Worm (Caenorhabditis elegans) whole organism, late embryonic: ENCODE data around the gene ivd-1.

ENCODE experiments used
- ama-1 ChIP-seq: fragments of 150-350 bp; optimal IDR thresholded peaks from 2 replicates; lab custom pipeline; 2014
- ceh-24 ChIP-seq: sonication (generic microtip); optimal IDR thresholded peaks from 2 replicates; lab custom pipeline; 2016; ENCODE audit warnings: mild to moderate bottlenecking, missing genetic modification characterization, missing compliant biosample characterization
- ceh-6 ChIP-seq: fragments of 200-800 bp; sonication (Bioruptor generic); optimal IDR thresholded peaks from 2 replicates; lab custom pipeline; 2018; ENCODE audit warnings: mild to moderate bottlenecking, missing genetic modification characterization, missing compliant biosample characterization
- dmd-4 ChIP-seq: sonication (generic microtip); optimal IDR thresholded peaks from 2 replicates; lab custom pipeline; 2016; ENCODE audit warnings: borderline replicate concordance, missing genetic modification characterization, missing compliant biosample characterization
- elt-2 ChIP-seq: sonication (generic microtip); optimal IDR thresholded peaks from 2 replicates; lab custom pipeline; 2016; ENCODE audit warnings: missing genetic modification reagents, missing genetic modification characterization, missing compliant biosample characterization
- ets-4 ChIP-seq: sonication (generic microtip); optimal IDR thresholded peaks from 2 replicates; lab custom pipeline; 2016; ENCODE audit warnings: missing genetic modification characterization, missing compliant biosample characterization
- fkh-10 ChIP-seq: fragments of 150-350 bp; optimal IDR thresholded peaks from 2 replicates; lab custom pipeline; 2014; ENCODE audit warnings: missing biosample characterization, missing genetic modification reagents, missing genetic modification characterization
- lim-6 ChIP-seq: sonication (generic microtip); optimal IDR thresholded peaks from 2 replicates; lab custom pipeline; 2016; ENCODE audit warnings: missing genetic modification characterization, missing compliant biosample characterization
- nhr-11 ChIP-seq: fragments of 150-350 bp; optimal IDR thresholded peaks from 2 replicates; lab custom pipeline; 2014; ENCODE audit warnings: missing biosample characterization, missing genetic modification characterization
- pha-4 ChIP-seq: fragments of 150-350 bp; optimal IDR thresholded peaks from 2 replicates; lab custom pipeline; 2018; ENCODE audit warnings: missing biosample characterization, missing genetic modification reagents, missing genetic modification characterization
- pqm-1 ChIP-seq: sonication (generic microtip); optimal IDR thresholded peaks from 2 replicates; lab custom pipeline; 2016; ENCODE audit warnings: missing genetic modification characterization, missing compliant biosample characterization
- syd-9 ChIP-seq: sonication (generic microtip); optimal IDR thresholded peaks from 2 replicates; lab custom pipeline; 2016; ENCODE audit warnings: mild to moderate bottlenecking, missing genetic modification characterization, moderate library complexity, missing compliant biosample characterization
- ttx-3 ChIP-seq: sonication (generic microtip); optimal IDR thresholded peaks from 2 replicates; lab custom pipeline; 2016; ENCODE audit warnings: missing genetic modification reagents, missing genetic modification characterization, missing compliant biosample characterization
- ztf-16 ChIP-seq: sonication (generic microtip); optimal IDR thresholded peaks from 2 replicates; lab custom pipeline; 2017; ENCODE audit warnings: missing genetic modification characterization, missing compliant biosample characterization

DNA sequence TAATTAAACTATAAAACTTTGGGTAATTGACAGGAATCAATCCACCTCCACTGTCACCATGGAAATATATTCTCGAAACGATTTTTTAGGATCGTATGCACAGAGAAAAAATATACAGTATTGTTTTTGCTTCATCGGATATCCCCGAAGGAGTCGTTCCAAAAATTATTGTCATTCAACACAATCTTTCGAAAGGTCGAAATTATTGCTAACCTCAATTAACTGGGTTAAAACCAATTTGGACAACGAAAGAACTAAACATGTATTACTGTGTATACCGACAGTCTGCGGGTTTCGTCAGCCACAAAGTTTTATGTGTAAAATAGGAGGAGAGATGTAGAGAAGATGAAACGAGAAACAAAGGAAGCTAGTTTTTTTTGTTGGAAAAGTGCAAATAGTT, 25.4 kb downstream of the ivd-1 start:
- TF ChIP-seq elt-2 (tag; lab: Kevin White, UChicago) = no peak
- no peak for TF ChIP-seq ama-1 (lab: Kevin White, UChicago)
- no peak for TF ChIP-seq ztf-16 (tag; lab: Kevin White, UChicago)
- no peak for TF ChIP-seq dmd-4 (tag; lab: Kevin White, UChicago)
- no peak for TF ChIP-seq pqm-1 (tag; lab: Kevin White, UChicago)
- no peak for TF ChIP-seq ceh-24 (tag; lab: Kevin White, UChicago)
- no peak for TF ChIP-seq nhr-11 (tag; lab: Kevin White, UChicago)
- TF ChIP-seq ttx-3 (tag; lab: Kevin White, UChicago) = no peak
- TF ChIP-seq ets-4 = no peak
- TF ChIP-seq fkh-10 (GFP tag; lab: Kevin White, UChicago) = no peak
- no peak for TF ChIP-seq pha-4 (tag; lab: Kevin White, UChicago)
- TF ChIP-seq lim-6 = no peak
- no peak for TF ChIP-seq syd-9 (tag; lab: Kevin White, UChicago)
- TF ChIP-seq ceh-6 = no peak
